Worm (Caenorhabditis elegans) whole organism, L3 larva: Measurements from ENCODE around the gene fsn-1.

Source experiments
- aly-2 ChIP-seq: fragments of 150-350 bp; optimal IDR thresholded peaks from 2 replicates; lab custom pipeline; 2014; ENCODE audit warnings: missing biosample characterization, missing genetic modification characterization
- fos-1 ChIP-seq: fragments of 150-350 bp; optimal IDR thresholded peaks from 2 replicates; lab custom pipeline; 2014; ENCODE audit warnings: missing biosample characterization, missing genetic modification characterization
- lin-39 ChIP-seq: fragments of 150-350 bp; optimal IDR thresholded peaks from 2 replicates; lab custom pipeline; 2018; ENCODE audit warnings: missing biosample characterization, missing genetic modification reagents, missing genetic modification characterization
- mdl-1 ChIP-seq: fragments of 150-350 bp; optimal IDR thresholded peaks from 2 replicates; lab custom pipeline; 2014; ENCODE audit warnings: missing biosample characterization, missing genetic modification characterization
- nhr-11 ChIP-seq: fragments of 150-350 bp; optimal IDR thresholded peaks from 2 replicates; lab custom pipeline; 2014; ENCODE audit warnings: missing biosample characterization, missing genetic modification characterization
- nhr-12 ChIP-seq: fragments of 150-350 bp; optimal IDR thresholded peaks from 2 replicates; lab custom pipeline; 2014; ENCODE audit warnings: missing biosample characterization, missing genetic modification characterization
- nhr-23 ChIP-seq: fragments of 150-350 bp; optimal IDR thresholded peaks from 2 replicates; lab custom pipeline; 2014; ENCODE audit warnings: missing biosample characterization, missing genetic modification reagents, missing genetic modification characterization
- nhr-76 ChIP-seq: fragments of 150-350 bp; sonication (generic microtip); optimal IDR thresholded peaks from 5 replicates; lab custom pipeline; 2014; ENCODE audit warnings: missing biosample characterization, missing genetic modification characterization
- pha-4 ChIP-seq: fragments of 150-350 bp; optimal IDR thresholded peaks from 2 replicates; lab custom pipeline; 2014; ENCODE audit warnings: missing biosample characterization, missing genetic modification reagents, missing genetic modification characterization
- unc-62 ChIP-seq: fragments of 150-350 bp; sonication (generic microtip); optimal IDR thresholded peaks from 4 replicates; lab custom pipeline; 2014; ENCODE audit warnings: missing biosample characterization, missing genetic modification reagents, missing genetic modification characterization

ce11 chrIII:4900260-4900659, 36.9 kb upstream of the fsn-1 start, which contains the start of gene tag-340:
- TF ChIP-seq nhr-11 (tag; lab: Kevin White, UChicago) (no peak), mdl-1 (tag; lab: Kevin White, UChicago) (no peak), aly-2 (tag; lab: Kevin White, UChicago) (no peak), lin-39 (tag; lab: Kevin White, UChicago) (no peak), pha-4 (tag; lab: Kevin White, UChicago) (no peak), unc-62 (GFP tag; lab: Kevin White, UChicago) (no peak), nhr-23 (tag; lab: Kevin White, UChicago) (no peak), fos-1 (tag; lab: Kevin White, UChicago) (no peak), nhr-12 (tag; lab: Kevin White, UChicago) (no peak), nhr-76 (tag; lab: Kevin White, UChicago) (no peak)
